Fruit fly (Drosophila melanogaster) Kc167 (cell line): ENCODE data around the gene Afg3l2.

Experiments used
- Myc ChIP-seq: fragments of >200 bp; optimal IDR thresholded peaks from 2 replicates; lab custom pipeline; 2017; ENCODE audit warnings: missing external identifiers
- Sin3A ChIP-seq: fragments of >200 bp; optimal IDR thresholded peaks from 2 replicates; lab custom pipeline; 2018; ENCODE audit warnings: missing external identifiers
- h ChIP-seq: fragments of >200 bp; optimal IDR thresholded peaks from 3 replicates; lab custom pipeline; 2018; ENCODE audit warnings: missing external identifiers
- insv ChIP-seq: fragments of >200 bp; optimal IDR thresholded peaks from 3 replicates; lab custom pipeline; 2018; ENCODE audit warnings: missing external identifiers
- psq ChIP-seq: fragments of >200 bp; optimal IDR thresholded peaks from 2 replicates; lab custom pipeline; 2017; ENCODE audit warnings: missing external identifiers
- ttk ChIP-seq: sonication (Bioruptor generic); optimal IDR thresholded peaks from 2 replicates; lab custom pipeline; 2017; ENCODE audit warnings: missing external identifiers

Afg3l2 gene

DNA sequence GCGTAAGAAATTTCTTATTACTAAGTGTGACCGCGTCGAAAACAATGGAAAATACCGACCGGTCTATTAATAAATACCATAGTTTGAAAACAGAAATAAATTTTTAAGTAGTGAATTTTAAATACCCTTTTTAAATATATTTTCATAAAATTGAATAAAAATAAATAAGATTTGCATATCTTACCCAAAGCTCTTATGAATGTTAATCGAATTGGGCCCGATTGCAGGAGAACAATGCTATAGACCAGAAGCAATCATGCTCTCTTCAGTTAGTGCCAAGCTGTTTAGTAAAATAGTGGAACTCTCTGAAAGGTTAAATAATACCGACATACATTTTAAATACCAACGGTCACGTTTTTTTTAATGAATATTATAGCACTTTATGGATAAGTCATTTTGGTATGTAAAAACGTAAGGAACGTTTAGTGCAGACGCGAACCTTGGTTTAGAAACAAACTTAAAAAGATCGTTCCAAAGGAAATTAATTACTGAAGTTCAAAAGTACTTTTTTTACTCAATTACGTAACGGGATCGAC, at the start of gene Afg3l2:
Afg3l2 (minus strand) TSS at position 51 of the 536 bp plus-strand sequence.
- no peak for TF ChIP-seq psq (lab: Kevin White, UChicago)
- no peak for TF ChIP-seq Sin3A
- no peak for TF ChIP-seq insv (lab: Kevin White, UChicago)
- no peak for TF ChIP-seq h (lab: Kevin White, UChicago)
- TF ChIP-seq ttk: no peak
- TF ChIP-seq Myc (lab: Kevin White, UChicago): no peak

DNA sequence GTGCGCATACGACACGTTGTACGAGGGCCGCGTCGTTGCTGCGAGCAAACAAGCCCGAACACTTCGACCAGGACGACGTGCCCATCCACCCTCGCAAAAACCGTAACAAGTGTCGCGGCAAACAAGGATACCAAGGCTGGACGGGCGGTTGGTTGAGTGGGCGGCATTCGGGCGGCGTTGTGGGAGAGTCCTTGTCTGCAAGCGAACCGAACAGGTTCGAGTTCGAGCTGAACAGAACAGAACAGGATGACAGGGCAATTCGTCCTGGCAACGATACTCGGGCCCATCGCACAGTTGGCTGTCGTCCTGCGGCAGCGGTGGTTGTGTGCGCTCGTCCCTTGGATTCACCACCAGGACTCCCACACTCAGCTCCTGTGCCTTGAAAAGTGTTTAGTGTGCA, 27.5 kb upstream of the Afg3l2 start:
- TF ChIP-seq psq (lab: Kevin White, UChicago) (no peak), Myc (lab: Kevin White, UChicago) (no peak), Sin3A (no peak), ttk (no peak), insv (lab: Kevin White, UChicago) (no peak), h (lab: Kevin White, UChicago) (no peak)

DNA sequence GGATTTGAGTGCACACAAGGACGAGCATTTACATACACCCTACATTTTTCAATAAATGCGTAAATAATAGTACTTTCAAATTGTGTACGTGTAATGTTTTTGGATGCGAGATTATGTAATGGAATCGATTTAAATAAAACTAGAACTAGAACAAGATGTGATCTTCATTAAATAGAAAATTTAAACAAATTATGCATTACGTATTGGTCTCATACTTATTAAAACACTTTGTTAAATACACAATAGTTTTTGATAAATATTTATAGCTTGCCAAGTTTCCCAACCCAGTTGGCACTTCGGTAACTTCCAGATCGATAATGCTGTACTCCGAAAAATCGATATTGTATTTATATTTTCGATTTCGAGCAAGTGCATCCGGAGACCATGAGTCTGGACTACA, 22.2 kb upstream of the Afg3l2 start, which contains the start of gene CG13723:
CG13723 (plus strand) TSS at position 301 of the 400 bp plus-strand sequence.
- TF ChIP-seq h (lab: Kevin White, UChicago): no peak
- no peak for TF ChIP-seq Sin3A
- no peak for TF ChIP-seq insv (lab: Kevin White, UChicago)
- no peak for TF ChIP-seq ttk
- no peak for TF ChIP-seq Myc (lab: Kevin White, UChicago)
- no peak for TF ChIP-seq psq (lab: Kevin White, UChicago)

DNA sequence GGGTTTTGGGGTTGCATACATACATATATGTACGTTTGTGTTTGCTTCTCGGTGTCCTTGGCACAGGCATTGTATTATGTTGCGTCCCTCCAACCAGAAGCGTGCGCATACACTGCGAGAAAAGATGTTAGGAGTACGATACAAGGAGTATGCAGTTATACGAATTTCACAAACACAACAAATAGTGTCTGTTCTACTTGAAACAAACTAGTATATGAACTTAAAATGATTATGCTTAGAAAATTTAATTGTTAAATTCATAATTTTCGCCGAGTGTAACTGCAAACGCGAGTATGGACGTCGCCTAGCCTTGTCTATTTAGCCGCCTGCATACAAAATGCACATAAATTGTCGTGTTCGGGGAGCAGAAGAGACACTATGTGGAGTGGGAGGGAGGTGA, 15.3 kb upstream of the Afg3l2 start:
- TF ChIP-seq h (lab: Kevin White, UChicago): no peak
- TF ChIP-seq Sin3A: no peak
- TF ChIP-seq Myc (lab: Kevin White, UChicago): no peak
- no peak for TF ChIP-seq psq (lab: Kevin White, UChicago)
- no peak for TF ChIP-seq insv (lab: Kevin White, UChicago)
- TF ChIP-seq ttk: no peak

DNA sequence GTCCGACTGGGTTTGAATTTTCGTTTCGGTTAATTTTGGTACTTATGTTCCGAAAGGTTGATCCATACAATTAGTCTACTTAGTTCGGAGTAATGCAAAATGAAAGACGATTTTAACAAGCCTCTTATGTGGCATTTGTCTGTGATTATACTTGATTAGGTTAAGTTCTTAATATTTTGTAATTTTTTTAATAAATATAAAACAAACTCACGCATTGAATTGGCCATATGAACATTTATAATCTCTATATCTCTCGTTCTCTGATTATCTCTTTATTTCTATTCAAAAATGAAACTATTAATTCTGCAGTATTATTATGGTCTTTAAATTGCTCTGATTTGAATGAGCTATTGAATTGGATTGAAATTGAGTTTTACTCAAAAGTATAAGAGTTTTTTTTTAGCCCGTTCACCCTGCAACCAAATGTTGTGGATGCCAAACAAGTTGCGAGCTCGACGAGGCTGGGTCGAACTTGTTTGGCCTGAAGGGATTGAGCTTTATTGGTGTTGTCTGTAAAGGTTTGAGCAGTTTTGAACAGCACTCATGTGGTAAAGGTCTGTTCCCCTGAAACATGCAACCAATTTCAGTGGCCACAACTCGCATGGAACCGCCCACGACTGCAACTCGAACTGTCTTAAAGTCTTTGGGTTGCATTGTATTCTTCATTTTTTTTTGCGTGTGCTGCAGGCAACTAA, 12.1 kb upstream of the Afg3l2 start, which contains the start of gene CG6497:
CG6497 (minus strand) TSS at position 51 of the 695 bp plus-strand sequence.
- no peak for TF ChIP-seq Myc (lab: Kevin White, UChicago)

DNA sequence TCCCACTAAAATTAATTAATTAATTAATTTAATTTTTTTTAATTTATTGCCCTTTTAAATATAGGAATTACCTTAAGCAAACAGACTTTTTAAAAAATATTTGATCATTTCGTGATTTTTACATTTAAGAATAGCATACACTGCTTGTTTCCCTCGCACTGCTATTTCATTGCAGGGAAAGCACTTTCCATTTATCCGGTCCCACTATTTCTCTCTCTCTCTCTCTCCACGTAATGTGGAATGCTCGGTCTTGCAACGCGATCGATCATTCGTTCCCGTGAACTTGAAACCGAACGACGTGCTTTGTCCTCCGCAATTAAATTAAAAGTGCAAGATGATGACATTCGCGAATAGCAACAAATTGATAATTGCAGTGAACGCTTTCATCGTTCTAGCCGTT, 3.7 kb upstream of the Afg3l2 start:
- TF ChIP-seq psq (lab: Kevin White, UChicago) (no peak), insv (lab: Kevin White, UChicago) (no peak), Sin3A (no peak), h (lab: Kevin White, UChicago) (no peak), ttk (no peak), Myc (lab: Kevin White, UChicago) (no peak)

- TF ChIP-seq Sin3A (no peak), h (lab: Kevin White, UChicago) (no peak), insv (lab: Kevin White, UChicago) (no peak), psq (lab: Kevin White, UChicago) (no peak), Myc (lab: Kevin White, UChicago) (no peak), ttk (no peak)
Observed at dm6 chr3L:17243136-17243535, 1.2 kb upstream of the Afg3l2 start, which contains the start of gene CG7707. Gene CG7707, plus strand, starts transcription at chr3L:17243436.

DNA sequence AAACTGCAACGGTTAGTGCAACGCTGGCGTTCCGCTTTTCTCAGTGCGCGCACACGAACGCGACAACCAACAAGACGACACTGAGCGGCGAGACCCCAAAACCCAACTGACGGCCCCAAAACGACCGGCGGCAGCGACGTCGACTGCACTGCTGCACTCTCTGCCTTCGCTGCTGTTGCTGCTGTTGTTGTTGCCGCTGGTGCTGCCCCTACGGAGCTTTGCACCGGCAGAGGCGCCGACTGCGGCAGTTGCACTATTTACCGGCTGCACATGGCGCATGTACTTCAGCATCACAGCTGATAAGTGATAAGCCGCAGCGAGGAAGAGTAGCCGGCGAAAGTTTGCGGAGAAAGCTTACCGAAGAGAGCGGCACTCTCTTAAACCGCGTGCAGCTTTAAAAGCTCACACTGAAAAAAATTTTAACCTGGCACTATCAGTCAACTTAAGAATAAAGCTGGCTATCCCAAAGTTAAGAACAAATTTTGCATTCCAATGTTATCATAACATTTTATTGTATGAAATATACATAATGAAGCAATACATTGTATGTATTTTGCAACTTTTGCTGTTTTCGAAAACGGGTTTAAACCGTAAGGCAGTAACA, 3.7 kb downstream of the Afg3l2 start, which contains the start of gene Rbp6:
Rbp6 (minus strand) TSS at position 84 of the 604 bp plus-strand sequence.
- TF ChIP-seq h (lab: Kevin White, UChicago) (no peak), Myc (lab: Kevin White, UChicago) (no peak), ttk (no peak), insv (lab: Kevin White, UChicago) (no peak), psq (lab: Kevin White, UChicago) (no peak), Sin3A (no peak)

- TF ChIP-seq insv (lab: Kevin White, UChicago): no peak
- no peak for TF ChIP-seq psq (lab: Kevin White, UChicago)
- no peak for TF ChIP-seq Myc (lab: Kevin White, UChicago)
- no peak for TF ChIP-seq h (lab: Kevin White, UChicago)
- TF ChIP-seq ttk: no peak
- TF ChIP-seq Sin3A: no peak
Observed at dm6 chr3L:17237003-17237402, 4.9 kb downstream of the Afg3l2 start.

DNA sequence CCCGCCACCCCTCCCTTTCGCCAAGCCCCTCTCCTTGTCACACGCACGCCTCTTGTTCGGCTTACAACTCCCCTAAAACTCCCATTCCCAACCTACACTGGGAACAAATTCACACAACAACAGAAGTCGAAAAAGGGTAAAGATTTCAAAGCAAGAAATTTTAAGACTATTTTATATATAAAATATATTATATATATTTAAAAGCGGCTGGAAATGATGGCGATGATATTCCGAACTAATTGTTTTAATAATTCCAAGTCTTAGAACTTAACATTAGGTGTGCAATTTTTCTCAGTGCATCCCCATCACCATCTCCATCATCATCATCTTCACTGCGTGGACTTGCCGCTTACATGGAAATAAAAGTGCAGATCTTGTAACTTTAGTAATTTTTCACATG, 15.6 kb downstream of the Afg3l2 start:
- no peak for TF ChIP-seq insv (lab: Kevin White, UChicago)
- TF ChIP-seq Sin3A: no peak
- TF ChIP-seq psq (lab: Kevin White, UChicago): no peak
- no peak for TF ChIP-seq Myc (lab: Kevin White, UChicago)
- no peak for TF ChIP-seq h (lab: Kevin White, UChicago)
- TF ChIP-seq ttk: no peak

DNA sequence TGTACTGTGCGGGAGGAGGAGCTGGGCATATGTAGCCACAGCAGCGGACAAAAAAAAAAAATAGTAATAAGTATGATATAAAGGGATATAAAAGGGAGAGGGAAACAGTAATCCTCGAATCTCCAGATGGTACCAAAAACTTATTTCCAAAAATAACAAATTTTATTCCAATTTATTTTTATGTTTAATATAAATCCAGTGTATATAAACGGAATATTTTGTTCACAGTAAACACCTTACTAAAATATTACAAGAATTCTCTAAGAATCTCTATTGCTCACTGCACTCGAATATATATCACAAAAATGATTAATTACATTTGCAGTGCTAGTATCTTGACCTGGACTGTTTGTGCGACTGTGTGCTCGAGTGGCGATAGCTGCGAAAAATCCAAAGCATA, 22.6 kb downstream of the Afg3l2 start:
- TF ChIP-seq Sin3A (no peak), psq (lab: Kevin White, UChicago) (no peak), ttk (no peak), Myc (lab: Kevin White, UChicago) (no peak), h (lab: Kevin White, UChicago) (no peak), insv (lab: Kevin White, UChicago) (no peak)

- TF ChIP-seq insv (lab: Kevin White, UChicago) (no peak), psq (lab: Kevin White, UChicago) (no peak), Myc (lab: Kevin White, UChicago) (no peak), ttk (no peak), Sin3A (no peak), h (lab: Kevin White, UChicago) (no peak)
Observed at dm6 chr3L:17216263-17216662, 25.7 kb downstream of the Afg3l2 start.
